Worm (Caenorhabditis elegans) whole organism, L4 larva: ENCODE data around the gene W04G3.10.

Source experiments
- R02D3.7 ChIP-seq: fragments of 150-350 bp; sonication (generic microtip); optimal IDR thresholded peaks from 3 replicates; lab custom pipeline; 2014; ENCODE audit warnings: missing biosample characterization, missing genetic modification characterization
- ceh-62 ChIP-seq: sonication (generic microtip); optimal IDR thresholded peaks from 2 replicates; lab custom pipeline; 2017; ENCODE audit warnings: missing biosample characterization, missing genetic modification characterization
- daf-12 ChIP-seq: fragments of 150-350 bp; optimal IDR thresholded peaks from 2 replicates; lab custom pipeline; 2014; ENCODE audit warnings: missing biosample characterization, missing genetic modification reagents, missing genetic modification characterization
- egl-27 ChIP-seq: sonication (generic microtip); optimal IDR thresholded peaks from 3 replicates; lab custom pipeline; 2017; ENCODE audit warnings: missing biosample characterization, missing genetic modification reagents, missing genetic modification characterization
- gei-8 ChIP-seq: fragments of 200-800 bp; sonication (Bioruptor generic); optimal IDR thresholded peaks from 2 replicates; lab custom pipeline; 2018; ENCODE audit warnings: mild to moderate bottlenecking, missing genetic modification characterization, missing compliant biosample characterization
- jun-1 ChIP-seq: fragments of 150-350 bp; optimal IDR thresholded peaks from 2 replicates; lab custom pipeline; 2014; ENCODE audit warnings: missing biosample characterization, missing genetic modification reagents, missing genetic modification characterization
- lin-38 ChIP-seq: fragments of 200-800 bp; sonication (Bioruptor generic); IDR thresholded peaks from 2 replicates; pipeline ENCODE4 v1.3.6; 2022; ENCODE audit warnings: missing genetic modification reagents, missing genetic modification characterization, missing compliant biosample characterization
- lir-3 ChIP-seq: sonication (generic microtip); optimal IDR thresholded peaks from 2 replicates; lab custom pipeline; 2016; ENCODE audit warnings: mild to moderate bottlenecking, missing genetic modification characterization, missing compliant biosample characterization
- mdl-1 ChIP-seq, 2 experiments: fragments of 150-350 bp in 1 of 2; sonication (generic microtip) in 1 of 2; optimal IDR thresholded peaks; 2 replicates each; lab custom pipeline; 2014 to 2017; ENCODE audit warnings: missing biosample characterization in 2 of 2, missing genetic modification characterization in 2 of 2
- mep-1 ChIP-seq: fragments of 150-350 bp; sonication (generic microtip); optimal IDR thresholded peaks from 3 replicates; lab custom pipeline; 2014; ENCODE audit warnings: missing biosample characterization, missing genetic modification characterization
- nhr-237 ChIP-seq: sonication (generic microtip); optimal IDR thresholded peaks from 2 replicates; lab custom pipeline; 2017; ENCODE audit warnings: missing biosample characterization, missing genetic modification characterization
- pha-4 ChIP-seq, 2 experiments: fragments of 150-350 bp in 1 of 2; fragments of 200-800 bp in 1 of 2; sonication (Bioruptor generic) in 1 of 2; IDR thresholded peaks in 1 of 2; optimal IDR thresholded peaks in 1 of 2; 2 replicates each; pipeline versions ENCODE4 v1.3.6 to Lab custom; 2014 to 2022; ENCODE audit warnings: missing genetic modification characterization in 2 of 2, missing genetic modification reagents in 2 of 2, missing biosample characterization in 1 of 2, missing compliant biosample characterization in 1 of 2
- unc-39 ChIP-seq: sonication (generic microtip); optimal IDR thresholded peaks from 2 replicates; lab custom pipeline; 2017; ENCODE audit warnings: missing biosample characterization, missing genetic modification characterization
- unc-62 ChIP-seq, 3 experiments: fragments of 150-350 bp in 1 of 3; sonication (generic microtip); optimal IDR thresholded peaks in 2 of 3; peaks in 1 of 3; 1 replicate in 1 of 3; 2 replicates in 2 of 3; lab custom pipeline; 2014 to 2017; ENCODE audit warnings: missing biosample characterization in 3 of 3, missing genetic modification characterization in 3 of 3, missing genetic modification reagents in 3 of 3, missing genotype in 1 of 3

DNA sequence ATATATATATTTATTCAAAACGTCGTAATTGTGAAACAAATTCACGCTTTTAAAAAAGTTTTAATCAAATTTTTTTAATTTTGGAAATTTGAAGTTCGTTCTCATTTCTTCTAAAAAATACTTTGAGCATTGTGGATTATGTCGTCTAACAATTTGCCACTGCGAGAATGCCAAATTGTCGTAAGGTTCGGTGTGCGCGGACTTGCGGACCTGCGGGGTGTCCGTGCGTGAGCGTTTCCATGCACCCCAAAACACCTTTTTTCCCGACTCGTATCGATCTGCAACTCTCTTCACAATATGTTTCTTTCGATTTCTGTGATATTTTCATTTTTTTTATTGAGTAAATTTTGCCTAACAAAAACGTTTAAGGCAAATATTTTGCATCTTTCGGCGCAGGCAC is 5.3 kb downstream of the W04G3.10 start:
- TF ChIP-seq gei-8 (GFP tag; lab: Kevin White, UChicago) (no peak), unc-39 (tag; lab: Kevin White, UChicago) (no peak), daf-12 (tag; lab: Kevin White, UChicago) (no peak), mdl-1 (tag; optimal IDR thresholded peaks at IDR 0.05; lab: Kevin White, UChicago) (no peak), lir-3 (tag; lab: Kevin White, UChicago) (no peak), R02D3.7 (tag; lab: Kevin White, UChicago) (no peak), pha-4 (GFP tag; IDR thresholded peaks at IDR 0.05; lab: Robert Waterston, UW) (no peak), pha-4 (tag; optimal IDR thresholded peaks at IDR 0.05; lab: Kevin White, UChicago) (no peak), mep-1 (tag; lab: Kevin White, UChicago) (no peak), jun-1 (tag; lab: Kevin White, UChicago) (no peak), ceh-62 (tag; lab: Kevin White, UChicago) (no peak), unc-62 (GFP tag; optimal IDR thresholded peaks at IDR 0.05 in 1 of 2; lab: Kevin White, UChicago) (no peak), unc-62 (tag; optimal IDR thresholded peaks at IDR 0.05; lab: Kevin White, UChicago) (no peak), egl-27 (tag; lab: Kevin White, UChicago) (no peak), nhr-237 (tag; lab: Kevin White, UChicago) (no peak), lin-38 (no peak)
